Worm (Caenorhabditis elegans): ENCODE data around the gene C14E2.1.

Gene C14E2.1

ce11 chrX:1856160-1856559 lies 29.9 kb downstream of the C14E2.1 start, which contains the start of gene ceh-39:
Gene ceh-39, minus strand, starts transcription at chrX:1856172.
- TF ChIP-seq lin-38 (GFP tag; IDR thresholded peaks at IDR 0.05) (peak; percentile 85), hlh-11 (tag; optimal IDR thresholded peaks at IDR 0.05) (peak; percentile 35), set-16 (GFP tag; IDR thresholded peaks at IDR 0.05) (peak; percentile 75), Y105C5A.15 (GFP tag; IDR thresholded peaks at IDR 0.05) (0 out of 2 replicates have a peak, but pooled peaks have one; percentile 8), dpl-1 (GFP tag; optimal IDR thresholded peaks at IDR 0.05) (peak; percentile 69), mep-1 (tag; optimal IDR thresholded peaks at IDR 0.05) (peak; percentile 70), nhr-11 (tag; optimal IDR thresholded peaks at IDR 0.05) (peak; percentile 25), hif-1 (tag; optimal IDR thresholded peaks at IDR 0.05) (peak in 1 of 2 experiments; percentile 32), ceh-32 (tag; optimal IDR thresholded peaks at IDR 0.05; ENCODE audit: poor library complexity) (no peak), fkh-10 (GFP tag; optimal IDR thresholded peaks at IDR 0.05) (peak; percentile 42), duxl-1 (tag; optimal IDR thresholded peaks at IDR 0.05; ENCODE audit: poor library complexity) (peak; percentile 48), F49E8.2 (tag; optimal IDR thresholded peaks at IDR 0.05; ENCODE audit: borderline replicate concordance) (no peak), lsy-2 (tag; optimal IDR thresholded peaks at IDR 0.05) (no peak), rbr-2 (tag; optimal IDR thresholded peaks at IDR 0.05) (peak; percentile 69), dmd-6 (GFP tag; IDR thresholded peaks at IDR 0.05) (no peak; the same call in 1 of the 2 replicates), F37D6.2 (tag; optimal IDR thresholded peaks at IDR 0.05) (peak; percentile 14), mdl-1 (tag; optimal IDR thresholded peaks at IDR 0.05) (peak in 1 of 2 experiments; percentile 41), nhr-42 (GFP tag; IDR thresholded peaks at IDR 0.05) (0 out of 2 replicates have a peak, but pooled peaks have one; percentile 31), vab-7 (GFP tag; IDR thresholded peaks at IDR 0.05) (0 out of 2 replicates have a peak, but pooled peaks have one; percentile 46), hlh-30 (tag; optimal IDR thresholded peaks at IDR 0.05; ENCODE audit: insufficient read depth) (peak; percentile 41), zip-2 (tag; optimal IDR thresholded peaks at IDR 0.05) (no peak), mes-2 (tag; optimal IDR thresholded peaks at IDR 0.05; ENCODE audit: poor library complexity, severe bottlenecking) (peak; percentile 62), hmg-1.1 (GFP tag; IDR thresholded peaks at IDR 0.05) (peak; percentile 68), unc-62 (GFP tag; optimal IDR thresholded peaks at IDR 0.05 in 1 of 2) (peak in 1 of 2 experiments; percentile 7), unc-62 (tag; optimal IDR thresholded peaks at IDR 0.05) (no peak), aha-1 (tag) (peak; percentile 86)

ce11 chrX:1857777-1858176 lies 31.5 kb downstream of the C14E2.1 start:
- TF ChIP-seq ctbp-1 (GFP tag; IDR thresholded peaks at IDR 0.05), result no peak
- TF ChIP-seq pqm-1 (tag; optimal IDR thresholded peaks at IDR 0.05), result no peak
- TF ChIP-seq nhr-77 (tag; optimal IDR thresholded peaks at IDR 0.05), result no peak
- no peak for TF ChIP-seq snpc-1.2 (GFP tag; IDR thresholded peaks at IDR 0.05)
- no peak for TF ChIP-seq vab-7 (GFP tag; IDR thresholded peaks at IDR 0.05)
- no peak for TF ChIP-seq unc-130 (GFP tag; optimal IDR thresholded peaks at IDR 0.05)
- no peak for TF ChIP-seq saeg-2 (GFP tag; IDR thresholded peaks at IDR 0.05)
- no peak for TF ChIP-seq jun-1 (tag; optimal IDR thresholded peaks at IDR 0.05)
- TF ChIP-seq F26F4.8 (GFP tag; conservative IDR thresholded peaks at IDR 0.05), result no peak
- no peak for TF ChIP-seq fos-1 (tag; optimal IDR thresholded peaks at IDR 0.05)
- no peak for TF ChIP-seq lsy-2 (tag; optimal IDR thresholded peaks at IDR 0.05)
- TF ChIP-seq fkh-10 (GFP tag; optimal IDR thresholded peaks at IDR 0.05), result no peak
- TF ChIP-seq php-3 (GFP tag; IDR thresholded peaks at IDR 0.05), result no peak
- TF ChIP-seq ceh-44 (GFP tag; IDR thresholded peaks at IDR 0.05), result no peak
- no peak for TF ChIP-seq hlh-11 (tag; optimal IDR thresholded peaks at IDR 0.05)
- no peak for TF ChIP-seq attf-4 (tag; optimal IDR thresholded peaks at IDR 0.05)
- no peak for TF ChIP-seq lir-3 (tag; optimal IDR thresholded peaks at IDR 0.05)
- TF ChIP-seq egl-43 (GFP tag; IDR thresholded peaks at IDR 0.05), result no peak
- no peak for TF ChIP-seq ZK546.5 (tag; optimal IDR thresholded peaks at IDR 0.05)

All from whole organism, L4 larva.